Worm (Caenorhabditis elegans): Measurements from ENCODE around the gene cpd-2.

The cpd-2 gene

ce11 chrX:16072595-16072994, 22.9 kb downstream of the cpd-2 start, which contains the start of gene col-187:
col-187 (plus strand) TSS chrX:16072895.
- TF ChIP-seq aly-2 (tag; optimal IDR thresholded peaks at IDR 0.05) = no peak
- no peak for TF ChIP-seq alr-1 (tag; optimal IDR thresholded peaks at IDR 0.05)
- TF ChIP-seq sem-4 (tag; optimal IDR thresholded peaks at IDR 0.05) = no peak
- TF ChIP-seq snpc-4 (tag; optimal IDR thresholded peaks at IDR 0.05) = no peak
- TF ChIP-seq gmeb-1 (tag; optimal IDR thresholded peaks at IDR 0.05) = no peak
- TF ChIP-seq ceh-82 (tag; optimal IDR thresholded peaks at IDR 0.05) = no peak
- no peak for TF ChIP-seq ztf-4 (tag; optimal IDR thresholded peaks at IDR 0.05)
- TF ChIP-seq ama-1 (optimal IDR thresholded peaks at IDR 0.05) = no peak
- TF ChIP-seq sma-3 (GFP tag; optimal IDR thresholded peaks at IDR 0.05) = no peak
- TF ChIP-seq C34F6.9 (tag; optimal IDR thresholded peaks at IDR 0.05) = no peak
- no peak for TF ChIP-seq unc-39 (tag; optimal IDR thresholded peaks at IDR 0.05)
- no peak for TF ChIP-seq elt-3 (tag; optimal IDR thresholded peaks at IDR 0.05)

- TF ChIP-seq lsy-2 (tag; optimal IDR thresholded peaks at IDR 0.05) (no peak), ama-1 (optimal IDR thresholded peaks at IDR 0.05) (no peak), sma-9 (GFP tag; optimal IDR thresholded peaks at IDR 0.05) (no peak), sma-9 (tag; optimal IDR thresholded peaks at IDR 0.05) (no peak), elt-3 (tag; optimal IDR thresholded peaks at IDR 0.05) (no peak), zag-1 (tag; optimal IDR thresholded peaks at IDR 0.05) (no peak), fos-1 (tag; optimal IDR thresholded peaks at IDR 0.05) (no peak), alr-1 (tag; optimal IDR thresholded peaks at IDR 0.05) (no peak), ztf-4 (tag; optimal IDR thresholded peaks at IDR 0.05) (no peak), egl-27 (tag; optimal IDR thresholded peaks at IDR 0.05) (no peak), ztf-11 (tag; optimal IDR thresholded peaks at IDR 0.05) (no peak), nhr-21 (tag; optimal IDR thresholded peaks at IDR 0.05) (no peak), lin-13 (GFP tag; optimal IDR thresholded peaks at IDR 0.05) (no peak), blmp-1 (tag; optimal IDR thresholded peaks at IDR 0.05; ENCODE audit: insufficient read depth) (no peak), nhr-11 (tag; optimal IDR thresholded peaks at IDR 0.05) (no peak), sem-4 (tag; optimal IDR thresholded peaks at IDR 0.05) (no peak), Y55F3AM.14 (GFP tag; optimal IDR thresholded peaks at IDR 0.05) (no peak), gmeb-1 (tag; optimal IDR thresholded peaks at IDR 0.05) (no peak)
Observed at ce11 chrX:16076470-16076869, 26.8 kb downstream of the cpd-2 start, which contains the start of gene C30F2.4. C30F2.4 (minus strand) TSS chrX:16076570.

- TF ChIP-seq ceh-16 (tag; optimal IDR thresholded peaks at IDR 0.05) = no peak
Observed at ce11 chrX:16078695-16079094, 29.0 kb downstream of the cpd-2 start.

ce11 chrX:16082024-16082423, 32.4 kb downstream of the cpd-2 start, which contains the start of gene idpp-14:
idpp-14 (plus strand) TSS chrX:16082347.
- TF ChIP-seq zag-1 (tag; optimal IDR thresholded peaks at IDR 0.05) = no peak
- peak; percentile 67 for TF ChIP-seq F13H6.1 (tag; optimal IDR thresholded peaks at IDR 0.05)
- no peak for TF ChIP-seq nhr-12 (tag; optimal IDR thresholded peaks at IDR 0.05)
- no peak for TF ChIP-seq nhr-6 (tag; optimal IDR thresholded peaks at IDR 0.05)
- TF ChIP-seq dmd-4 (tag; optimal IDR thresholded peaks at IDR 0.05) = no peak
- TF ChIP-seq sma-9 (GFP tag; optimal IDR thresholded peaks at IDR 0.05) = no peak
- no peak for TF ChIP-seq sma-9 (tag; optimal IDR thresholded peaks at IDR 0.05)
- TF ChIP-seq nhr-10 (tag; optimal IDR thresholded peaks at IDR 0.05) = no peak
- TF ChIP-seq C34F6.9 (tag; optimal IDR thresholded peaks at IDR 0.05) = no peak

- peak; percentile 19 for TF ChIP-seq nhr-129 (tag; optimal IDR thresholded peaks at IDR 0.05)
- TF ChIP-seq F13H6.1 (tag; optimal IDR thresholded peaks at IDR 0.05) = peak; percentile 44
- no peak for TF ChIP-seq ztf-11 (tag; optimal IDR thresholded peaks at IDR 0.05)
- no peak for TF ChIP-seq Y55F3AM.14 (GFP tag; optimal IDR thresholded peaks at IDR 0.05)
Observed at ce11 chrX:16085094-16085493, 35.4 kb downstream of the cpd-2 start, which contains the start of gene C30F2.2. C30F2.2 (minus strand) TSS chrX:16085215.

- TF ChIP-seq F13H6.1 (tag; optimal IDR thresholded peaks at IDR 0.05) = peak; percentile 26
- TF ChIP-seq lsy-2 (tag; optimal IDR thresholded peaks at IDR 0.05) = no peak
- TF ChIP-seq nhr-12 (tag; optimal IDR thresholded peaks at IDR 0.05) = no peak
- TF ChIP-seq ZK546.5 (tag; optimal IDR thresholded peaks at IDR 0.05) = no peak
Observed at ce11 chrX:16087842-16088241, 38.2 kb downstream of the cpd-2 start.

All from whole organism, L2 larva.